Worm (Caenorhabditis elegans) whole organism, L2 larva: ENCODE results near the gene lab-2.

ENCODE experiments used
- C34F6.9 ChIP-seq: fragments of 150-350 bp; optimal IDR thresholded peaks from 2 replicates; lab custom pipeline; 2014; ENCODE audit warnings: missing biosample characterization, missing genetic modification characterization
- ZK546.5 ChIP-seq: sonication (generic microtip); optimal IDR thresholded peaks from 2 replicates; lab custom pipeline; 2017; ENCODE audit warnings: missing biosample characterization, missing genetic modification characterization
- aly-2 ChIP-seq: fragments of 150-350 bp; optimal IDR thresholded peaks from 2 replicates; lab custom pipeline; 2014; ENCODE audit warnings: missing biosample characterization, missing genetic modification characterization
- ama-1 ChIP-seq: fragments of 150-350 bp; optimal IDR thresholded peaks from 2 replicates; lab custom pipeline; 2018; ENCODE audit warnings: inconsistent platforms
- blmp-1 ChIP-seq: sonication (generic microtip); optimal IDR thresholded peaks from 2 replicates; lab custom pipeline; 2017; ENCODE audit warnings: missing genetic modification characterization, mild to moderate bottlenecking, missing compliant biosample characterization, antibody characterized with exemption, moderate library complexity; ENCODE audit not compliant: insufficient read depth
- ceh-16 ChIP-seq: fragments of 150-350 bp; optimal IDR thresholded peaks from 2 replicates; lab custom pipeline; 2014; ENCODE audit warnings: missing biosample characterization, missing genetic modification characterization
- ceh-82 ChIP-seq: fragments of 150-350 bp; optimal IDR thresholded peaks from 2 replicates; lab custom pipeline; 2014; ENCODE audit warnings: missing biosample characterization, missing genetic modification characterization
- crh-2 ChIP-seq: sonication (generic microtip); optimal IDR thresholded peaks from 2 replicates; lab custom pipeline; 2017; ENCODE audit warnings: missing biosample characterization, missing genetic modification characterization
- dmd-4 ChIP-seq: sonication (generic microtip); optimal IDR thresholded peaks from 2 replicates; lab custom pipeline; 2017; ENCODE audit warnings: missing biosample characterization, missing genetic modification characterization
- egl-27 ChIP-seq: sonication (generic microtip); optimal IDR thresholded peaks from 3 replicates; lab custom pipeline; 2017; ENCODE audit warnings: missing biosample characterization, missing genetic modification reagents, missing genetic modification characterization
- elt-1 ChIP-seq: fragments of 150-350 bp; optimal IDR thresholded peaks from 2 replicates; lab custom pipeline; 2014; ENCODE audit warnings: missing biosample characterization, missing genetic modification characterization
- elt-3 ChIP-seq: sonication (generic microtip); optimal IDR thresholded peaks from 2 replicates; lab custom pipeline; 2017; ENCODE audit warnings: missing biosample characterization, missing genetic modification characterization
- fos-1 ChIP-seq: fragments of 150-350 bp; optimal IDR thresholded peaks from 2 replicates; lab custom pipeline; 2014; ENCODE audit warnings: missing biosample characterization, missing genetic modification characterization
- gmeb-1 ChIP-seq: fragments of 150-350 bp; optimal IDR thresholded peaks from 2 replicates; lab custom pipeline; 2014; ENCODE audit warnings: missing biosample characterization, missing genetic modification characterization
- lin-11 ChIP-seq: fragments of 150-350 bp; sonication (generic microtip); optimal IDR thresholded peaks from 2 replicates; lab custom pipeline; 2014; ENCODE audit warnings: missing biosample characterization, missing genetic modification characterization, inconsistent platforms, mixed read lengths
- lin-39 ChIP-seq: fragments of 150-350 bp; optimal IDR thresholded peaks from 2 replicates; lab custom pipeline; 2014; ENCODE audit warnings: missing biosample characterization, missing genetic modification reagents, missing genetic modification characterization
- lsy-2 ChIP-seq, 2 experiments: fragments of 150-350 bp in 1 of 2; sonication (generic microtip) in 1 of 2; optimal IDR thresholded peaks; 2 replicates each; lab custom pipeline; 2014 to 2017; ENCODE audit warnings: missing biosample characterization in 2 of 2, missing genetic modification characterization in 2 of 2
- mab-5 ChIP-seq: fragments of 150-350 bp; optimal IDR thresholded peaks from 2 replicates; lab custom pipeline; 2014; ENCODE audit warnings: missing biosample characterization, missing genetic modification characterization
- mbf-1 ChIP-seq: sonication (generic microtip); optimal IDR thresholded peaks from 2 replicates; lab custom pipeline; 2017; ENCODE audit warnings: missing biosample characterization, missing genetic modification characterization
- mdl-1 ChIP-seq, 2 experiments: fragments of 150-350 bp in 1 of 2; sonication (generic microtip) in 1 of 2; optimal IDR thresholded peaks; 2 replicates each; lab custom pipeline; 2017; ENCODE audit warnings: missing biosample characterization in 2 of 2, missing genetic modification characterization in 2 of 2
- nhr-10 ChIP-seq: sonication (generic microtip); optimal IDR thresholded peaks from 2 replicates; lab custom pipeline; 2017; ENCODE audit warnings: missing biosample characterization, missing genetic modification characterization
- nhr-129 ChIP-seq: fragments of 150-350 bp; optimal IDR thresholded peaks from 2 replicates; lab custom pipeline; 2014; ENCODE audit warnings: missing biosample characterization, missing genetic modification characterization
- nhr-21 ChIP-seq: fragments of 150-350 bp; optimal IDR thresholded peaks from 2 replicates; lab custom pipeline; 2014; ENCODE audit warnings: missing biosample characterization, missing genetic modification characterization
- nhr-237 ChIP-seq: fragments of 150-350 bp; optimal IDR thresholded peaks from 2 replicates; lab custom pipeline; 2014; ENCODE audit warnings: missing biosample characterization, missing genetic modification characterization
- nhr-25 ChIP-seq: fragments of 150-350 bp; sonication (generic microtip); optimal IDR thresholded peaks from 3 replicates; lab custom pipeline; 2014; ENCODE audit warnings: missing biosample characterization, missing genetic modification characterization
- nhr-6 ChIP-seq: fragments of 150-350 bp; optimal IDR thresholded peaks from 2 replicates; lab custom pipeline; 2014; ENCODE audit warnings: missing biosample characterization, missing genetic modification characterization
- nhr-77 ChIP-seq: fragments of 150-350 bp; optimal IDR thresholded peaks from 2 replicates; lab custom pipeline; 2014; ENCODE audit warnings: missing biosample characterization, missing genetic modification characterization
- peb-1 ChIP-seq: fragments of 150-350 bp; optimal IDR thresholded peaks from 2 replicates; lab custom pipeline; 2014; ENCODE audit warnings: missing biosample characterization, missing genetic modification characterization
- sem-4 ChIP-seq: fragments of 150-350 bp; optimal IDR thresholded peaks from 2 replicates; lab custom pipeline; 2014; ENCODE audit warnings: missing biosample characterization, missing genetic modification reagents, missing genetic modification characterization
- snpc-4 ChIP-seq: fragments of 150-350 bp; optimal IDR thresholded peaks from 2 replicates; lab custom pipeline; 2014; ENCODE audit warnings: missing biosample characterization, missing genetic modification characterization
- unc-39 ChIP-seq: fragments of 150-350 bp; optimal IDR thresholded peaks from 2 replicates; lab custom pipeline; 2014; ENCODE audit warnings: missing biosample characterization, missing genetic modification characterization
- unc-55 ChIP-seq: fragments of 150-350 bp; sonication (generic microtip); optimal IDR thresholded peaks from 3 replicates; lab custom pipeline; 2014; ENCODE audit warnings: missing biosample characterization, missing genetic modification reagents, missing genetic modification characterization
- unc-62 ChIP-seq: fragments of 150-350 bp; optimal IDR thresholded peaks from 2 replicates; lab custom pipeline; 2014; ENCODE audit warnings: missing biosample characterization, missing genetic modification reagents, missing genetic modification characterization
- zag-1 ChIP-seq: fragments of 150-350 bp; optimal IDR thresholded peaks from 2 replicates; lab custom pipeline; 2014; ENCODE audit warnings: missing biosample characterization, missing genetic modification characterization
- ztf-11 ChIP-seq: sonication (generic microtip); optimal IDR thresholded peaks from 2 replicates; lab custom pipeline; 2017; ENCODE audit warnings: missing biosample characterization, missing genetic modification characterization
- ztf-4 ChIP-seq: fragments of 150-350 bp; optimal IDR thresholded peaks from 2 replicates; lab custom pipeline; 2014; ENCODE audit warnings: missing biosample characterization, missing genetic modification characterization

Gene lab-2

ce11 chrIII:7296092-7296668 is 33.2 kb downstream of the lab-2 start:
- peak; percentile 52 for TF ChIP-seq sem-4 (tag; lab: Kevin White, UChicago)
- TF ChIP-seq mdl-1 (tag; optimal IDR thresholded peaks at IDR 0.05; lab: Kevin White, UChicago): no peak
- TF ChIP-seq gmeb-1 (tag; lab: Kevin White, UChicago): no peak
- TF ChIP-seq crh-2 (tag; lab: Kevin White, UChicago): peak; percentile 56
- no peak for TF ChIP-seq ceh-16
- no peak for TF ChIP-seq nhr-6 (tag; lab: Kevin White, UChicago)
- TF ChIP-seq peb-1 (tag; lab: Kevin White, UChicago): no peak
- TF ChIP-seq nhr-25 (tag; lab: Kevin White, UChicago): peak; percentile 69
- no peak for TF ChIP-seq ama-1 (lab: Kevin White, UChicago)
- no peak for TF ChIP-seq mab-5 (tag; lab: Kevin White, UChicago)
- peak in 1 of 2 experiments; percentile 13 for TF ChIP-seq lsy-2 (tag; optimal IDR thresholded peaks at IDR 0.05; lab: Kevin White, UChicago)
- TF ChIP-seq snpc-4 (tag; lab: Kevin White, UChicago): no peak
- no peak for TF ChIP-seq mbf-1
- no peak for TF ChIP-seq nhr-21 (tag; lab: Kevin White, UChicago)
- peak; percentile 7 for TF ChIP-seq blmp-1 (tag; lab: Kevin White, UChicago)

ce11 chrIII:7293075-7293684 is 36.2 kb downstream of the lab-2 start, which contains the start of gene cwf-19L2:
cwf-19L2 (plus strand) TSS chrIII:7293634.
- TF ChIP-seq lin-39 (tag; lab: Kevin White, UChicago) (no peak), lsy-2 (tag; optimal IDR thresholded peaks at IDR 0.05; lab: Kevin White, UChicago) (peak in 1 of 2 experiments; percentile 80)

- TF ChIP-seq ztf-11 (tag; lab: Kevin White, UChicago) (no peak), ZK546.5 (tag; lab: Kevin White, UChicago) (no peak), crh-2 (tag; lab: Kevin White, UChicago) (peak; percentile 35), C34F6.9 (peak; percentile 56), nhr-25 (tag; lab: Kevin White, UChicago) (peak; percentile 33), mbf-1 (no peak), fos-1 (tag; lab: Kevin White, UChicago) (peak; percentile 35), elt-1 (tag; lab: Kevin White, UChicago) (no peak), blmp-1 (tag; lab: Kevin White, UChicago) (peak; percentile 88), lin-11 (tag; lab: Kevin White, UChicago) (no peak), peb-1 (tag; lab: Kevin White, UChicago) (no peak), egl-27 (tag; lab: Kevin White, UChicago) (no peak), ceh-82 (tag; lab: Kevin White, UChicago) (no peak), nhr-6 (tag; lab: Kevin White, UChicago) (no peak), ztf-4 (tag; lab: Kevin White, UChicago) (no peak), aly-2 (tag; lab: Kevin White, UChicago) (no peak), mdl-1 (tag; optimal IDR thresholded peaks at IDR 0.05; lab: Kevin White, UChicago) (peak in 1 of 2 experiments; percentile 18), dmd-4 (tag; lab: Kevin White, UChicago) (no peak), unc-55 (GFP tag; lab: Kevin White, UChicago) (peak; percentile 4), unc-39 (tag; lab: Kevin White, UChicago) (no peak), nhr-77 (no peak), ceh-16 (no peak), elt-3 (no peak), zag-1 (tag; lab: Kevin White, UChicago) (no peak), nhr-10 (tag; lab: Kevin White, UChicago) (no peak), snpc-4 (tag; lab: Kevin White, UChicago) (no peak), nhr-129 (tag; lab: Kevin White, UChicago) (peak; percentile 35), unc-62 (no peak), nhr-237 (tag; lab: Kevin White, UChicago) (no peak)
These were observed 36.8 kb downstream of the lab-2 start for ce11 chrIII:7292569-7292968.

ce11 chrIII:7291216-7291615 is 38.2 kb downstream of the lab-2 start:
- TF ChIP-seq C34F6.9: peak; percentile 26
- peak; percentile 20 for TF ChIP-seq unc-55 (GFP tag; lab: Kevin White, UChicago)
- peak in 1 of 2 experiments; percentile 34 for TF ChIP-seq lsy-2 (tag; optimal IDR thresholded peaks at IDR 0.05; lab: Kevin White, UChicago)
- no peak for TF ChIP-seq gmeb-1 (tag; lab: Kevin White, UChicago)
- TF ChIP-seq nhr-129 (tag; lab: Kevin White, UChicago): no peak
- TF ChIP-seq crh-2 (tag; lab: Kevin White, UChicago): peak; percentile 34
- TF ChIP-seq mab-5 (tag; lab: Kevin White, UChicago): no peak
- TF ChIP-seq unc-62: no peak
- no peak for TF ChIP-seq elt-1 (tag; lab: Kevin White, UChicago)
